Worm (Caenorhabditis elegans): ENCODE data around the gene Y38F1A.7.

The Y38F1A.7 gene

DNA sequence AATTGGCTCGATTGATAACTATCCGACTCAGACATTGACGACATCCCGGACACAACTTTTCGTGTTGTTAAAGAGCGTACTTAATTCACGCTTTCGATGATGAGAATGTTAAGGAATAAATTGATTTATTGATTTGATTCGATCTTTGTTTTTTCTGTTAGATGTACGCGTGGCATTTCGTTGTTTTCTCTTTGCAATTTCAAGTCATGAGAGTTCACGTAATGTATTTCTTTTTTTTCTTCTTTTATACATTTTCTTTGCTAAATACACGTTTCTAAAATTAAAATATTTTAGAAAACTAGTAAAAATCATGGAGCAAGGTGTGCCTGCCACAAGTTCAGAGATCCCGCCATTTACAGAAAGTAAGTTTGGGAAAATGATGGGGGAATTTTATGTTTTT, 42.9 kb downstream of the Y38F1A.7 start, which contains the start of the genes Y38F1A.1 and Y38F1A.2:
Y38F1A.1 (minus strand) TSS at position 101 of the 400 bp plus-strand sequence.
Y38F1A.2 (plus strand) TSS at position 289 of the 400 bp plus-strand sequence.
- TF ChIP-seq tbx-8 (GFP tag; optimal IDR thresholded peaks at IDR 0.05) (no peak), nhr-12 (tag; optimal IDR thresholded peaks at IDR 0.05) (no peak), elt-3 (tag; optimal IDR thresholded peaks at IDR 0.05) (no peak), snpc-4 (tag; optimal IDR thresholded peaks at IDR 0.05) (no peak), flh-1 (GFP tag; optimal IDR thresholded peaks at IDR 0.05) (no peak), lin-32 (GFP tag; optimal IDR thresholded peaks at IDR 0.05) (no peak), mab-5 (tag; optimal IDR thresholded peaks at IDR 0.05) (no peak), sem-2 (GFP tag; optimal IDR thresholded peaks at IDR 0.05) (no peak), blmp-1 (tag; optimal IDR thresholded peaks at IDR 0.05) (no peak), ceh-39 (tag; optimal IDR thresholded peaks at IDR 0.05) (no peak), pha-4 (tag; optimal IDR thresholded peaks at IDR 0.05) (no peak), drap-1 (GFP tag; optimal IDR thresholded peaks at IDR 0.05) (no peak), ces-1 (GFP tag; optimal IDR thresholded peaks at IDR 0.05) (no peak), mls-2 (tag; optimal IDR thresholded peaks at IDR 0.05) (no peak), cnd-1 (tag; optimal IDR thresholded peaks at IDR 0.05) (no peak), ztf-11 (tag; optimal IDR thresholded peaks at IDR 0.05) (no peak), sptf-1 (tag; optimal IDR thresholded peaks at IDR 0.05) (no peak), lsy-2 (tag; optimal IDR thresholded peaks at IDR 0.05) (no peak), hlh-1 (tag; optimal IDR thresholded peaks at IDR 0.05) (no peak)

DNA sequence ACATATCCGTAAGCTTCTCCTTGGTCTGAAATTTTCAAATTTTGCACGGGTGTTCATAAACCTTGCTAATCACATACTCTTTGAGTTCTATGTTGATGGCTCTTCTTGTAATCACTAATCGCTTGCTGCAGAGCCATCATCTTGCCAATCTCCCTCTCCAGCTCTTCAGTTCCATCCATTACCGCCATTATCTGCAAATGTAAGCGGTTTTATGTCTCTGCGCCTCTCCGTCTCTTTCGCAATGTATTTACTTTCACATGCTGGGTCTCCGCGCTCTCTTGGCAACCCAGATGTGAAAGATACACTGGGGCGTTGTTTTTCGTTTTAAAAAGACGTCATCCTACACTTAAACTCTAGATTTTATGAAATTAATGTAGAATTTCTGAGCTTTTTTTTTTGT, 44.3 kb downstream of the Y38F1A.7 start:
- TF ChIP-seq mab-5 (tag; optimal IDR thresholded peaks at IDR 0.05) (no peak), blmp-1 (tag; optimal IDR thresholded peaks at IDR 0.05) (no peak), hlh-1 (tag; optimal IDR thresholded peaks at IDR 0.05) (peak; percentile 1), elt-1 (tag; optimal IDR thresholded peaks at IDR 0.05; ENCODE audit: borderline replicate concordance, insufficient read depth) (peak; percentile 24), tbx-8 (GFP tag; optimal IDR thresholded peaks at IDR 0.05) (no peak), unc-120 (tag; optimal IDR thresholded peaks at IDR 0.05; ENCODE audit: poor library complexity, severe bottlenecking) (peak; percentile 54), nhr-12 (tag; optimal IDR thresholded peaks at IDR 0.05) (no peak), lsy-2 (tag; optimal IDR thresholded peaks at IDR 0.05) (peak; percentile 24), drap-1 (GFP tag; optimal IDR thresholded peaks at IDR 0.05) (no peak), M03D4.4 (tag; optimal IDR thresholded peaks at IDR 0.05) (no peak), ces-1 (GFP tag; optimal IDR thresholded peaks at IDR 0.05) (peak; percentile 52), pha-4 (tag; optimal IDR thresholded peaks at IDR 0.05) (peak; percentile 61), ham-2 (GFP tag; optimal IDR thresholded peaks at IDR 0.05) (peak; percentile 77), mep-1 (tag; optimal IDR thresholded peaks at IDR 0.05) (no peak), unc-62 (GFP tag; optimal IDR thresholded peaks at IDR 0.05) (peak; percentile 34), sem-2 (GFP tag; optimal IDR thresholded peaks at IDR 0.05) (no peak)

DNA sequence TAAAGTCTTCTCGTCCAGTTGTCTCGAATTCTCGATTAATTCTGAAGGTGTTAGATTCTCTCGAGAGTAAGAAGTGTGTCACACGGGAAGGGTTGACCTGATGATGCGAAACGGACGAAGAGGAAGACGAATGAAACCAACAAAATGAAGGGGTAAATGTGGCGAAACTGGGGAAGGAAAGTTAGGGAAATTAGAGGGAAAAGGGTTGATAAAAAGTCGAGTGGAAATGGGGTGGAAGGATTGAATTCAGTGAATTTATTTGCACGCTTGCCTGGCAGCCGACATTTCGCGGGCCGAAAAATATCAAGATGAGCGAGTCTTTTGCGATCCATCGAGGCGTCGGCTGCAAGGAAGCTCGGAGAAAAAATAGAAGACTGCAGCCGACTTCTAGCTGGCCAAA, 49.4 kb downstream of the Y38F1A.7 start, which contains the start of gene F58G1.7:
F58G1.7 (minus strand) TSS at position 101 of the 400 bp plus-strand sequence.
- TF ChIP-seq mls-2 (tag; optimal IDR thresholded peaks at IDR 0.05), result no peak
- TF ChIP-seq ceh-43 (GFP tag; optimal IDR thresholded peaks at IDR 0.05), result no peak
- no peak for TF ChIP-seq M03D4.4 (tag; optimal IDR thresholded peaks at IDR 0.05)
- TF ChIP-seq mab-5 (tag; optimal IDR thresholded peaks at IDR 0.05), result no peak
- no peak for TF ChIP-seq nhr-28 (tag; optimal IDR thresholded peaks at IDR 0.05)
- TF ChIP-seq nhr-237 (tag; optimal IDR thresholded peaks at IDR 0.05), result no peak
- no peak for TF ChIP-seq flh-1 (GFP tag; optimal IDR thresholded peaks at IDR 0.05)
- TF ChIP-seq ham-2 (GFP tag; optimal IDR thresholded peaks at IDR 0.05), result no peak
- no peak for TF ChIP-seq sptf-1 (tag; optimal IDR thresholded peaks at IDR 0.05)
- no peak for TF ChIP-seq mep-1 (tag; optimal IDR thresholded peaks at IDR 0.05)
- TF ChIP-seq zip-8 (tag; optimal IDR thresholded peaks at IDR 0.05), result no peak
- TF ChIP-seq lin-13 (tag; optimal IDR thresholded peaks at IDR 0.05), result no peak

Data from whole organism, mixed stage, embryonic.